Worm (Caenorhabditis elegans) whole organism, L1 larva: ENCODE results near the gene wht-7.
A peak's percentile ranks its signal among the peaks of the same experiment; 100 is the strongest.

ENCODE experiments used
- C16A3.4 ChIP-seq: fragments of 150-350 bp; optimal IDR thresholded peaks from 2 replicates; lab custom pipeline; 2014; ENCODE audit warnings: missing biosample characterization, missing genetic modification characterization
- C34B4.2 ChIP-seq: sonication (generic microtip); optimal IDR thresholded peaks from 2 replicates; lab custom pipeline; 2017; ENCODE audit warnings: mild to moderate bottlenecking, missing genetic modification characterization, missing compliant biosample characterization
- F16B12.6 ChIP-seq: fragments of 150-350 bp; optimal IDR thresholded peaks from 2 replicates; lab custom pipeline; 2014; ENCODE audit warnings: missing biosample characterization, missing genetic modification characterization
- Y116A8C.19 ChIP-seq: sonication (generic microtip); optimal IDR thresholded peaks from 2 replicates; lab custom pipeline; 2016; ENCODE audit warnings: missing compliant biosample characterization, missing genetic modification characterization, borderline replicate concordance
- alr-1 ChIP-seq: fragments of 200-800 bp; sonication (Bioruptor generic); optimal IDR thresholded peaks from 2 replicates; lab custom pipeline; 2018; ENCODE audit warnings: borderline replicate concordance, mild to moderate bottlenecking, missing genetic modification characterization, missing compliant biosample characterization
- aly-2 ChIP-seq: fragments of 150-350 bp; optimal IDR thresholded peaks from 2 replicates; lab custom pipeline; 2014; ENCODE audit warnings: missing biosample characterization, missing genetic modification characterization
- ceh-82 ChIP-seq, 3 experiments: fragments of 150-350 bp in 1 of 3; sonication (generic microtip) in 2 of 3; optimal IDR thresholded peaks; 2 replicates each; lab custom pipeline; 2014 to 2017; ENCODE audit warnings: missing biosample characterization in 3 of 3, missing genetic modification characterization in 3 of 3
- ceh-90 ChIP-seq: sonication (generic microtip); optimal IDR thresholded peaks from 2 replicates; lab custom pipeline; 2016; ENCODE audit warnings: missing genetic modification characterization, missing compliant biosample characterization
- ces-1 ChIP-seq: fragments of 150-350 bp; optimal IDR thresholded peaks from 2 replicates; lab custom pipeline; 2014; ENCODE audit warnings: missing biosample characterization, missing genetic modification reagents, missing genetic modification characterization
- efl-1 ChIP-seq, 4 experiments: fragments of 150-350 bp; optimal IDR thresholded peaks in 3 of 4; peaks in 1 of 4; 1 replicate in 1 of 4; 2 replicates in 3 of 4; lab custom pipeline; 2014; ENCODE audit warnings: missing biosample characterization in 2 of 4, missing genetic modification characterization in 2 of 4, missing genetic modification reagents in 2 of 4
- efl-3 ChIP-seq: fragments of 200-800 bp; sonication (Bioruptor generic); optimal IDR thresholded peaks from 2 replicates; lab custom pipeline; 2018; ENCODE audit warnings: mild to moderate bottlenecking, missing genetic modification characterization, missing compliant biosample characterization
- egl-13 ChIP-seq: sonication (generic microtip); optimal IDR thresholded peaks from 2 replicates; lab custom pipeline; 2016; ENCODE audit warnings: missing genotype, missing genetic modification reagents, missing genetic modification characterization, missing compliant biosample characterization
- elt-2 ChIP-seq: sonication (generic microtip); optimal IDR thresholded peaks from 2 replicates; lab custom pipeline; 2016; ENCODE audit warnings: missing genetic modification characterization, mild to moderate bottlenecking, inconsistent platforms, missing compliant biosample characterization, missing genetic modification reagents
- fkh-10 ChIP-seq: sonication (generic microtip); optimal IDR thresholded peaks from 2 replicates; lab custom pipeline; 2017; ENCODE audit warnings: missing biosample characterization, missing genetic modification reagents, missing genetic modification characterization
- fkh-8 ChIP-seq: sonication (generic microtip); optimal IDR thresholded peaks from 2 replicates; lab custom pipeline; 2016; ENCODE audit warnings: mild to moderate bottlenecking, missing genetic modification characterization, missing compliant biosample characterization
- fos-1 ChIP-seq: fragments of 150-350 bp; optimal IDR thresholded peaks from 2 replicates; lab custom pipeline; 2014; ENCODE audit warnings: missing biosample characterization, missing genetic modification characterization
- grh-1 ChIP-seq: fragments of 200-800 bp; sonication (Bioruptor generic); IDR thresholded peaks from 2 replicates; pipeline ENCODE4 v1.3.6; 2022; ENCODE audit warnings: missing genetic modification reagents, missing genetic modification characterization, missing compliant biosample characterization
- jun-1 ChIP-seq: fragments of 150-350 bp; optimal IDR thresholded peaks from 2 replicates; lab custom pipeline; 2014; ENCODE audit warnings: missing biosample characterization, missing genetic modification reagents, missing genetic modification characterization
- lin-13 ChIP-seq: fragments of 150-350 bp; optimal IDR thresholded peaks from 2 replicates; lab custom pipeline; 2014; ENCODE audit warnings: missing biosample characterization, missing genetic modification reagents, missing genetic modification characterization
- lin-14 ChIP-seq: fragments of 200-800 bp; sonication (Bioruptor generic); optimal IDR thresholded peaks from 2 replicates; lab custom pipeline; 2018; ENCODE audit warnings: mild to moderate bottlenecking, missing genetic modification characterization, moderate library complexity, missing compliant biosample characterization
- lin-15B ChIP-seq: fragments of 150-350 bp; sonication (generic microtip); optimal IDR thresholded peaks from 3 replicates; lab custom pipeline; 2014; ENCODE audit warnings: missing biosample characterization, missing genetic modification characterization
- lin-35 ChIP-seq, 2 experiments: fragments of 150-350 bp; optimal IDR thresholded peaks; 2 replicates each; lab custom pipeline; 2014; ENCODE audit warnings: missing biosample characterization in 2 of 2, missing genetic modification characterization in 2 of 2, missing genetic modification reagents in 2 of 2
- lin-39 ChIP-seq: fragments of 150-350 bp; optimal IDR thresholded peaks from 2 replicates; lab custom pipeline; 2014; ENCODE audit warnings: missing biosample characterization, missing genetic modification reagents, missing genetic modification characterization
- mdl-1 ChIP-seq, 2 experiments: fragments of 150-350 bp; optimal IDR thresholded peaks; 2 replicates each; lab custom pipeline; 2014 to 2017; ENCODE audit warnings: missing biosample characterization in 2 of 2, missing genetic modification characterization in 2 of 2, inconsistent platforms in 1 of 2
- mep-1 ChIP-seq: fragments of 150-350 bp; optimal IDR thresholded peaks from 2 replicates; lab custom pipeline; 2014; ENCODE audit warnings: missing biosample characterization, missing genetic modification characterization
- nhr-19 ChIP-seq: fragments of 200-800 bp; sonication (Bioruptor generic); conservative IDR thresholded peaks from 2 replicates; pipeline ENCODE4 v1.3.6; 2022; ENCODE audit warnings: missing genetic modification characterization, missing compliant biosample characterization
- nhr-20 ChIP-seq: sonication (generic microtip); optimal IDR thresholded peaks from 2 replicates; lab custom pipeline; 2016; ENCODE audit warnings: mild to moderate bottlenecking, missing genetic modification characterization, missing compliant biosample characterization
- nhr-237 ChIP-seq: fragments of 150-350 bp; optimal IDR thresholded peaks from 2 replicates; lab custom pipeline; 2014; ENCODE audit warnings: missing biosample characterization, missing genetic modification characterization
- nhr-47 ChIP-seq: sonication (generic microtip); optimal IDR thresholded peaks from 2 replicates; lab custom pipeline; 2016; ENCODE audit warnings: mild to moderate bottlenecking, missing genetic modification characterization, moderate library complexity, missing compliant biosample characterization
- nhr-71 ChIP-seq: sonication (generic microtip); optimal IDR thresholded peaks from 2 replicates; lab custom pipeline; 2016; ENCODE audit warnings: mild to moderate bottlenecking, missing genetic modification characterization, moderate library complexity, missing compliant biosample characterization
- nhr-76 ChIP-seq: sonication (generic microtip); optimal IDR thresholded peaks from 2 replicates; lab custom pipeline; 2017; ENCODE audit warnings: missing biosample characterization, missing genetic modification characterization
- nhr-77 ChIP-seq: fragments of 150-350 bp; optimal IDR thresholded peaks from 2 replicates; lab custom pipeline; 2014; ENCODE audit warnings: missing biosample characterization, missing genetic modification characterization
- nhr-85 ChIP-seq: sonication (generic microtip); peaks from one replicate; lab custom pipeline; 2016; ENCODE audit warnings: missing genetic modification characterization, inconsistent platforms, missing compliant biosample characterization
- pag-3 ChIP-seq: sonication (generic microtip); optimal IDR thresholded peaks from 2 replicates; lab custom pipeline; 2017; ENCODE audit warnings: missing genetic modification characterization, mild to moderate bottlenecking, missing compliant biosample characterization, antibody characterized with exemption, borderline replicate concordance; ENCODE audit not compliant: insufficient read depth
- pax-3 ChIP-seq: fragments of 200-800 bp; sonication (Bioruptor generic); optimal IDR thresholded peaks from 2 replicates; lab custom pipeline; 2018; ENCODE audit warnings: mild to moderate bottlenecking, missing genetic modification characterization, moderate library complexity, missing compliant biosample characterization
- snpc-4 ChIP-seq: fragments of 150-350 bp; optimal IDR thresholded peaks from 2 replicates; lab custom pipeline; 2014; ENCODE audit warnings: missing biosample characterization, missing genetic modification characterization
- sptf-1 ChIP-seq: fragments of 150-350 bp; optimal IDR thresholded peaks from 2 replicates; lab custom pipeline; 2014; ENCODE audit warnings: missing biosample characterization, missing genetic modification characterization
- swsn-7 ChIP-seq: sonication (generic microtip); optimal IDR thresholded peaks from 2 replicates; lab custom pipeline; 2016; ENCODE audit warnings: missing genetic modification characterization, missing compliant biosample characterization
- tbx-2 ChIP-seq: sonication (generic microtip); optimal IDR thresholded peaks from 2 replicates; lab custom pipeline; 2016; ENCODE audit warnings: missing genetic modification characterization, missing compliant biosample characterization
- unc-130 ChIP-seq: fragments of 150-350 bp; optimal IDR thresholded peaks from 2 replicates; lab custom pipeline; 2017; ENCODE audit warnings: missing biosample characterization, missing genetic modification characterization, inconsistent platforms
- unc-62 ChIP-seq: fragments of 150-350 bp; optimal IDR thresholded peaks from 2 replicates; lab custom pipeline; 2014; ENCODE audit warnings: missing biosample characterization, missing genetic modification reagents, missing genetic modification characterization
- unc-98 ChIP-seq: fragments of 200-800 bp; sonication (Bioruptor generic); IDR thresholded peaks from 2 replicates; pipeline ENCODE4 v1.3.6; 2022; ENCODE audit warnings: missing genetic modification characterization, missing compliant biosample characterization
- zip-4 ChIP-seq: fragments of 200-800 bp; sonication (Bioruptor generic); optimal IDR thresholded peaks from 2 replicates; lab custom pipeline; 2018; ENCODE audit warnings: mild to moderate bottlenecking, missing genetic modification characterization, moderate library complexity, missing compliant biosample characterization
- ztf-11 ChIP-seq, 2 experiments: sonication (generic microtip); optimal IDR thresholded peaks; 2 replicates each; lab custom pipeline; 2016 to 2017; ENCODE audit warnings: missing genetic modification characterization in 2 of 2, missing biosample characterization in 1 of 2, missing compliant biosample characterization in 1 of 2
- ztf-4 ChIP-seq: fragments of 150-350 bp; optimal IDR thresholded peaks from 2 replicates; lab custom pipeline; 2014; ENCODE audit warnings: missing biosample characterization, missing genetic modification characterization

wht-7 gene

DNA sequence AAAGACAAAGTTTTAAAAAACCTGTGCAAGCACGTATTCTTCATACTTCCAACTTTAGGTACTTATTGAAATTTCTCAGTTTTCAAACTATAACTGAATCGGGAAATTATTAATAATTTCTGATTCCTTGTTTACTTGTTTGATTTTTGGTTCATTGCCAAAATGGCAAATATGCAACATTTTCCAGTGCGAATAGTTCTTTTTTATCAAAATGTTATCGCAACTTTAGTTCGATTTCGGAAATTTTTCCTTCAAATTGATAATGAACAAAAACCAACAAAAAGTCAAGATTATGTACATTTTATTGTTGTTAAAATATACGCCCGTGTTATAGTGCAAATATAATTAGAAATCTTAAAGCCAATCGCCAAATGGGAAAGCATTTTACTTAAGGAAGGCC, 28.2 kb upstream of the wht-7 start:
- peak; percentile 33 for TF ChIP-seq elt-2 (tag; lab: Kevin White, UChicago)
- no peak for TF ChIP-seq Y116A8C.19 (tag; lab: Kevin White, UChicago)

DNA sequence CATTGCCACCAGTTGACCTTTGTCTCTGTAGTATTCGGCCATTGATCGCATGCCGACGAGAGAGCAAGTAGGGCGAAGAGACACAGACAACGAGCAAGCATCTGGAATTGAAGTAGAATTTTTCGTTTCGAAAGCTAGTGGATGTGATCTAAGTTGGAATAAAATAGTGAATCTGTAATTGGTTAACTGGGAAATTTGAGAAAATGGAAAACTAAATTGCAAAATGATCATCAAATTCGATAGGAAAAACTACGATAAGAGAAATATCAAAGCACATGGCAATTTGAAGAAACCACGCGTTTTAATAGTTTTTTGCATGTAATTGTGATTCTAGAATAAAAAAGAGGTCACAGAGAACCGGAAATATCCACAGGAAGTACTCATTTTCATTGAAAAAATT, 27.4 kb upstream of the wht-7 start, which contains the start of gene F42A10.6:
F42A10.6 (minus strand) TSS at position 101 of the 400 bp plus-strand sequence.
- TF ChIP-seq efl-3 (GFP tag; lab: Kevin White, UChicago) (no peak), sptf-1 (no peak), ceh-90 (tag; lab: Kevin White, UChicago) (no peak), unc-130 (tag; lab: Kevin White, UChicago) (no peak), egl-13 (tag; lab: Kevin White, UChicago) (no peak), aly-2 (tag; lab: Kevin White, UChicago) (no peak), fkh-10 (no peak), elt-2 (tag; lab: Kevin White, UChicago) (no peak), F16B12.6 (tag; lab: Kevin White, UChicago) (no peak)
- TF ChIP-seq, all 84 proteins: peak for 0

DNA sequence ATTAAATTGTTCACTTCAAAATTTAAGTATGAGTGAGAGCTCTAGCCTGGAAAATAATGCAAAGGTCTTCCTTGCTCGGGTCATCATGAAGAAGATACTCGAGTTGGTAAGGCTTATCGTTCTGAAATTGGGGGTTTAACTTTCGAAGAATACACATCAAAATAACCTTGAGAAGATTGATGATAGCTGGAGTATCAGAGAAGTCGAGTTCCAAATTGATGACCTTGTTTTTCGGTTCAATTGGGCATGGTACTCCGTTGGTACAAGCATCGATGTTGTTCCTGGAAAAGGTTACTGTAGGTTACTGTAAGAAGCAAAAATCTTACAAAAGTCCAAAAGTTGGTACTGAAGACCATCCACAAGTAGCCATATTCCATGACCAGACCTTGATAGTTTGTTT, 26.8 kb upstream of the wht-7 start:
- TF ChIP-seq C34B4.2 (tag; lab: Kevin White, UChicago), result no peak
- no peak for TF ChIP-seq efl-3 (GFP tag; lab: Kevin White, UChicago)
- no peak for TF ChIP-seq lin-15B (tag; lab: Kevin White, UChicago)
- TF ChIP-seq nhr-71 (tag; lab: Kevin White, UChicago), result no peak
- no peak for TF ChIP-seq alr-1 (tag; lab: Kevin White, UChicago)
- TF ChIP-seq zip-4 (GFP tag; lab: Kevin White, UChicago), result no peak
- no peak for TF ChIP-seq unc-98 (GFP tag; lab: Robert Waterston, UW)
- TF ChIP-seq nhr-237 (tag; lab: Kevin White, UChicago), result no peak
- no peak for TF ChIP-seq fkh-8 (tag; lab: Kevin White, UChicago)
- no peak for TF ChIP-seq tbx-2 (tag; lab: Kevin White, UChicago)
- TF ChIP-seq jun-1, result no peak
- no peak for TF ChIP-seq unc-62 (GFP tag; lab: Kevin White, UChicago)
- no peak for TF ChIP-seq snpc-4 (tag; lab: Kevin White, UChicago)

- TF ChIP-seq pag-3, result no peak
- peak; percentile 73 for TF ChIP-seq nhr-19 (GFP tag; lab: Robert Waterston, UW)
- peak; percentile 60 for TF ChIP-seq lin-13 (GFP tag; lab: Kevin White, UChicago)
- TF ChIP-seq ces-1 (GFP tag; lab: Kevin White, UChicago), result no peak
- no peak for TF ChIP-seq unc-62 (GFP tag; lab: Kevin White, UChicago)
- no peak for TF ChIP-seq nhr-76 (tag; lab: Kevin White, UChicago)
- TF ChIP-seq fos-1 (tag; lab: Kevin White, UChicago), result peak; percentile 68
- TF ChIP-seq mdl-1 (tag; optimal IDR thresholded peaks at IDR 0.05; lab: Kevin White, UChicago), result peak in 1 of 2 experiments; percentile 50
- TF ChIP-seq lin-35 (GFP tag; optimal IDR thresholded peaks at IDR 0.05; lab: Kevin White, UChicago), result peak; percentile 73 to 85
- peak; percentile 71 for TF ChIP-seq nhr-20 (tag; lab: Kevin White, UChicago)
- TF ChIP-seq lin-39 (tag; lab: Kevin White, UChicago), result peak; percentile 60
- TF ChIP-seq jun-1, result peak; percentile 56
- peak in 1 of 2 experiments; percentile 32 for TF ChIP-seq ztf-11 (tag; optimal IDR thresholded peaks at IDR 0.05; lab: Kevin White, UChicago)
- TF ChIP-seq swsn-7 (tag; lab: Kevin White, UChicago), result peak; percentile 77
- TF ChIP-seq ceh-82 (tag; optimal IDR thresholded peaks at IDR 0.05; lab: Kevin White, UChicago), result peak; percentile 67 to 80 (median 76)
- peak; percentile 65 for TF ChIP-seq F16B12.6 (tag; lab: Kevin White, UChicago)
- TF ChIP-seq C16A3.4 (tag; lab: Kevin White, UChicago), result peak; percentile 66
- TF ChIP-seq nhr-77 (tag; lab: Kevin White, UChicago), result peak; percentile 55
- TF ChIP-seq nhr-71 (tag; lab: Kevin White, UChicago), result peak; percentile 84
- TF ChIP-seq lin-14 (GFP tag; lab: Kevin White, UChicago), result peak; percentile 72
- peak; percentile 88 for TF ChIP-seq mep-1 (tag; lab: Kevin White, UChicago)
- peak; percentile 30 for TF ChIP-seq ztf-4
- TF ChIP-seq lin-15B (tag; lab: Kevin White, UChicago), result peak; percentile 45
- no peak for TF ChIP-seq pax-3 (tag; lab: Kevin White, UChicago)
- peak; percentile 85 for TF ChIP-seq nhr-85 (tag; lab: Kevin White, UChicago)
- peak; percentile 76 for TF ChIP-seq nhr-47 (tag; lab: Kevin White, UChicago)
- TF ChIP-seq efl-1 (optimal IDR thresholded peaks at IDR 0.05; lab: Kevin White, UChicago), result peak; percentile 72 to 81
- TF ChIP-seq efl-1 (GFP tag; optimal IDR thresholded peaks at IDR 0.05 in 1 of 2; lab: Kevin White, UChicago), result peak; percentile 77 to 98
- peak; percentile 62 for TF ChIP-seq grh-1 (GFP tag; lab: Robert Waterston, UW)
These were observed 23.7 kb upstream of the wht-7 start, which contains the start of the genes abcf-3 and F42A10.5 for ce11 chrIII:6173020-6173597. Gene abcf-3 (plus strand): TSS chrIII:6173403. Gene F42A10.5 (minus strand): TSS chrIII:6173477.
